Fruit fly (Drosophila melanogaster) whole organism, wandering third instar larva: ENCODE measurements around the gene CG43894.
A peak's percentile ranks its signal among the peaks of the same experiment; 100 is the strongest.

Experiments used
- Abd-B ChIP-seq: fragments of >200 bp; optimal IDR thresholded peaks from 2 replicates; lab custom pipeline; 2017; ENCODE audit warnings: missing biosample characterization, missing genetic modification characterization
- CG32264 ChIP-seq: fragments of 200-800 bp; sonication (Bioruptor generic); optimal IDR thresholded peaks from 2 replicates; lab custom pipeline; 2016; ENCODE audit warnings: missing biosample characterization, missing genetic modification characterization
- Dfd ChIP-seq: fragments of >200 bp; optimal IDR thresholded peaks from 2 replicates; lab custom pipeline; 2017; ENCODE audit warnings: missing biosample characterization, missing genetic modification characterization
- Dif ChIP-seq: fragments of 200-275, 200-300 bp; sonication (Bioruptor generic); optimal IDR thresholded peaks from 2 replicates; lab custom pipeline; 2018; ENCODE audit warnings: missing biosample characterization, missing genetic modification characterization; ENCODE audit not compliant: partially characterized antibody
- GATAd ChIP-seq: sonication (Bioruptor generic); optimal IDR thresholded peaks from 2 replicates; lab custom pipeline; 2016; ENCODE audit warnings: missing biosample characterization, missing genetic modification characterization
- Hr83 ChIP-seq: fragments of 200-300 bp; sonication (Bioruptor generic); optimal IDR thresholded peaks from 2 replicates; lab custom pipeline; 2016; ENCODE audit warnings: missing biosample characterization, mild to moderate bottlenecking, missing genetic modification characterization, moderate library complexity; ENCODE audit not compliant: poor library complexity, severe bottlenecking
- Jra ChIP-seq: sonication (Bioruptor generic); optimal IDR thresholded peaks from 2 replicates; lab custom pipeline; 2016; ENCODE audit warnings: missing biosample characterization, missing genetic modification characterization
- Mio ChIP-seq: sonication (Bioruptor generic); optimal IDR thresholded peaks from 2 replicates; lab custom pipeline; 2016; ENCODE audit warnings: missing biosample characterization, missing genetic modification characterization
- Myc ChIP-seq: fragments of >200 bp; optimal IDR thresholded peaks from 2 replicates; lab custom pipeline; 2017
- OdsH ChIP-seq: fragments of 200-800 bp; sonication (Bioruptor generic); optimal IDR thresholded peaks from 2 replicates; lab custom pipeline; 2016; ENCODE audit warnings: missing biosample characterization, mild to moderate bottlenecking, missing genetic modification characterization
- Rel ChIP-seq, 2 experiments: fragments of 200-800 bp; sonication (Bioruptor generic) in 1 of 2; optimal IDR thresholded peaks; 2 replicates in 1 of 2; 3 replicates in 1 of 2; lab custom pipeline; 2016 to 2019; ENCODE audit warnings: mild to moderate bottlenecking in 2 of 2, missing biosample characterization in 2 of 2, missing genetic modification characterization in 2 of 2, moderate library complexity in 1 of 2
- Sp1 ChIP-seq: fragments of 200-800 bp; sonication (Bioruptor generic); optimal IDR thresholded peaks from 3 replicates; lab custom pipeline; 2019; ENCODE audit warnings: missing biosample characterization, mild to moderate bottlenecking, missing genetic modification characterization, moderate library complexity
- Vsx2 ChIP-seq: fragments of 200-300, 225-300 bp; sonication (Bioruptor generic); optimal IDR thresholded peaks from 2 replicates; lab custom pipeline; 2018; ENCODE audit warnings: missing biosample characterization, missing genetic modification characterization; ENCODE audit not compliant: partially characterized antibody
- dl ChIP-seq, 2 experiments: fragments of 175-275, 200-275 bp in 1 of 2; fragments of 200-275 bp in 1 of 2; sonication (Bioruptor generic); optimal IDR thresholded peaks; lab custom pipeline; 2018; ENCODE audit warnings: mild to moderate bottlenecking in 2 of 2, missing biosample characterization in 2 of 2, missing genetic modification characterization in 2 of 2, moderate library complexity in 2 of 2; ENCODE audit not compliant: partially characterized antibody in 2 of 2, insufficient read depth in 1 of 2
- dmrt93B ChIP-seq: fragments of 200-800 bp; sonication (Bioruptor generic); optimal IDR thresholded peaks from 2 replicates; lab custom pipeline; 2018; ENCODE audit warnings: missing biosample characterization, mild to moderate bottlenecking, missing genetic modification characterization
- dsf ChIP-seq: sonication (Bioruptor generic); optimal IDR thresholded peaks from 2 replicates; lab custom pipeline; 2016; ENCODE audit warnings: missing biosample characterization, missing genetic modification characterization, borderline replicate concordance
- ey ChIP-seq: fragments of 200-800 bp; sonication (Bioruptor generic); optimal IDR thresholded peaks from 2 replicates; lab custom pipeline; 2016; ENCODE audit warnings: missing biosample characterization, missing genetic modification characterization
- foxo ChIP-seq, 2 experiments: fragments of 200-800 bp; sonication (Bioruptor generic); optimal IDR thresholded peaks; 2 replicates in 1 of 2; 3 replicates in 1 of 2; lab custom pipeline; 2016 to 2017; ENCODE audit warnings: missing biosample characterization in 2 of 2, missing genetic modification characterization in 2 of 2
- fru ChIP-seq: fragments of 200-800 bp; sonication (Bioruptor generic); optimal IDR thresholded peaks from 3 replicates; lab custom pipeline; 2016; ENCODE audit warnings: missing biosample characterization, mild to moderate bottlenecking, missing genetic modification characterization
- h ChIP-seq: fragments of 200-800 bp; sonication (Bioruptor generic); optimal IDR thresholded peaks from 3 replicates; lab custom pipeline; 2016; ENCODE audit warnings: missing biosample characterization, mild to moderate bottlenecking, missing genetic modification characterization
- jim ChIP-seq: fragments of 175-275, 200-325 bp; sonication (Bioruptor generic); optimal IDR thresholded peaks from 2 replicates; lab custom pipeline; 2016; ENCODE audit warnings: missing biosample characterization, mild to moderate bottlenecking, missing genetic modification characterization
- lola ChIP-seq: fragments of >200 bp; optimal IDR thresholded peaks from 2 replicates; lab custom pipeline; 2017; ENCODE audit warnings: missing biosample characterization, missing genetic modification characterization
- pan ChIP-seq: fragments of >200 bp; optimal IDR thresholded peaks from 2 replicates; lab custom pipeline; 2017
- psq ChIP-seq: fragments of 200-800 bp; sonication (Bioruptor generic); optimal IDR thresholded peaks from 3 replicates; lab custom pipeline; 2017; ENCODE audit warnings: missing biosample characterization, mild to moderate bottlenecking, missing genetic modification characterization, moderate library complexity
- rgr ChIP-seq: fragments of 200-800 bp; sonication (Bioruptor generic); optimal IDR thresholded peaks from 3 replicates; lab custom pipeline; 2016; ENCODE audit warnings: missing biosample characterization, mild to moderate bottlenecking, missing genetic modification characterization
- sage ChIP-seq: fragments of 200-800 bp; sonication (Bioruptor generic); optimal IDR thresholded peaks from 2 replicates; lab custom pipeline; 2016; ENCODE audit warnings: missing biosample characterization, mild to moderate bottlenecking, missing genetic modification characterization
- sv ChIP-seq: fragments of 200-800 bp; sonication (Bioruptor generic); optimal IDR thresholded peaks from 3 replicates; lab custom pipeline; 2016; ENCODE audit warnings: missing biosample characterization, missing genetic modification characterization
- tai ChIP-seq: sonication (Bioruptor generic); optimal IDR thresholded peaks from 2 replicates; lab custom pipeline; 2016; ENCODE audit warnings: missing biosample characterization, missing genetic modification characterization
- usp ChIP-seq: fragments of >200 bp; optimal IDR thresholded peaks from 2 replicates; lab custom pipeline; 2017; ENCODE audit warnings: missing biosample characterization, missing genetic modification characterization
- woc ChIP-seq: sonication (Bioruptor generic); optimal IDR thresholded peaks from 2 replicates; lab custom pipeline; 2016; ENCODE audit warnings: missing biosample characterization, mild to moderate bottlenecking, missing genetic modification characterization

Gene CG43894

dm6 chr3L:12857553-12858122, 31.9 kb upstream of the CG43894 start:
- TF ChIP-seq sv (GFP tag; lab: Kevin White, UChicago) (no peak), fru (GFP tag; lab: Kevin White, UChicago) (no peak), woc (GFP tag; lab: Kevin White, UChicago) (no peak), usp (no peak), Sp1 (no peak), ey (GFP tag; lab: Kevin White, UChicago) (no peak), Hr83 (GFP tag; lab: Kevin White, UChicago) (no peak), foxo (GFP tag; optimal IDR thresholded peaks at IDR 0.05; lab: Kevin White, UChicago) (no peak), pan (lab: Kevin White, UChicago) (no peak), psq (GFP tag; lab: Kevin White, UChicago) (no peak), OdsH (no peak), Myc (lab: Kevin White, UChicago) (no peak), lola (GFP tag; lab: Kevin White, UChicago) (no peak), jim (no peak), Dfd (GFP tag; lab: Kevin White, UChicago) (no peak), Dif (GFP tag; lab: Kevin White, UChicago) (no peak), CG32264 (GFP tag; lab: Kevin White, UChicago) (no peak)

- TF ChIP-seq Dif (GFP tag; lab: Kevin White, UChicago), result peak; percentile 12
- no peak for TF ChIP-seq Rel (GFP tag; optimal IDR thresholded peaks at IDR 0.05; lab: Kevin White, UChicago)
- peak; percentile 98 for TF ChIP-seq Rel (tag; optimal IDR thresholded peaks at IDR 0.05; lab: Kevin White, UChicago)
- peak; percentile 3 for TF ChIP-seq Vsx2 (GFP tag; lab: Kevin White, UChicago)
- no peak for TF ChIP-seq tai (GFP tag; lab: Kevin White, UChicago)
- TF ChIP-seq Myc (lab: Kevin White, UChicago), result peak; percentile 80
- TF ChIP-seq sage (GFP tag; lab: Kevin White, UChicago), result no peak
- no peak for TF ChIP-seq Jra (GFP tag; lab: Kevin White, UChicago)
- TF ChIP-seq Hr83 (GFP tag; lab: Kevin White, UChicago), result no peak
Measured at dm6 chr3L:12861255-12861899, 28.2 kb upstream of the CG43894 start, which contains the start of gene CG32107. TSS of gene CG32107 (minus strand) at chr3L:12861305.

DNA sequence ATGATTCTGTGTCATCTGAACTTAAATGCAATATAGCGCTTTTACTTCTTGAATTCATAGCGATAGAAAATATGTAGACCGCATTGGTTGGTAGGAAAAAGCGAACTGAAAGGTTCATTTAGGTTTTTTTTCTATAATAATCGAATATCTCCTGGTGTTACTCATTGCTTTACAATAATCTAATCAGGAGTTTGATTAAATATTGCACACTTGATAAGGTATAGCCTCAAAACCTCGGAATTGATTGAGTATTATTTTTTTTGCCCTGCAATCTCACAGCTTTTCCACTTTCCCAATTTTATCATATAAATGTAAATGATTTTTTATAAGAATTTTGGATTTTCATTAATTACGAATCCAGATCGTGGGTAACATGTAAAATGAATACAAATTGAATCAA, 26.8 kb upstream of the CG43894 start, which contains the start of gene CG10943:
Gene CG10943 (minus strand): TSS at position 101 of the 400 bp plus-strand sequence.
- TF ChIP-seq Dfd (GFP tag; lab: Kevin White, UChicago) (no peak), rgr (GFP tag; lab: Kevin White, UChicago) (no peak), dsf (GFP tag; lab: Kevin White, UChicago) (no peak), tai (GFP tag; lab: Kevin White, UChicago) (no peak), OdsH (no peak), foxo (GFP tag; optimal IDR thresholded peaks at IDR 0.05; lab: Kevin White, UChicago) (no peak), woc (GFP tag; lab: Kevin White, UChicago) (no peak), Mio (GFP tag; lab: Kevin White, UChicago) (no peak), Dif (GFP tag; lab: Kevin White, UChicago) (no peak), h (no peak), GATAd (GFP tag; lab: Kevin White, UChicago) (no peak), lola (GFP tag; lab: Kevin White, UChicago) (no peak), Abd-B (GFP tag; lab: Kevin White, UChicago) (no peak), ey (GFP tag; lab: Kevin White, UChicago) (no peak), dl (GFP tag; optimal IDR thresholded peaks at IDR 0.05; lab: Kevin White, UChicago; ENCODE audit: insufficient read depth in 1 of 2, partially characterized antibody in 2 of 2) (no peak), dmrt93B (GFP tag; lab: Kevin White, UChicago) (no peak)

dm6 chr3L:12864472-12864871, 25.1 kb upstream of the CG43894 start:
- TF ChIP-seq Dfd (GFP tag; lab: Kevin White, UChicago) (peak; percentile 54), GATAd (GFP tag; lab: Kevin White, UChicago) (no peak)
